Worm (Caenorhabditis elegans): ENCODE measurements around the gene F23B2.7.

The F23B2.7 gene

ce11 chrIV:9154263-9154662 is 4.0 kb downstream of the F23B2.7 start, which contains the start of gene F23B2.10:
F23B2.10 (minus strand) TSS chrIV:9154363.
- TF ChIP-seq Y75B8A.6 (GFP tag; IDR thresholded peaks at IDR 0.05) (no peak), mep-1 (tag; optimal IDR thresholded peaks at IDR 0.05) (no peak), mdl-1 (tag; optimal IDR thresholded peaks at IDR 0.05) (no peak), lim-7 (GFP tag; IDR thresholded peaks at IDR 0.05) (no peak), ceh-44 (GFP tag; IDR thresholded peaks at IDR 0.05) (no peak), nhr-76 (tag; optimal IDR thresholded peaks at IDR 0.05) (no peak), dve-1 (tag; optimal IDR thresholded peaks at IDR 0.05; ENCODE audit: insufficient read depth) (no peak), nhr-42 (GFP tag; IDR thresholded peaks at IDR 0.05) (no peak), lir-3 (tag; optimal IDR thresholded peaks at IDR 0.05) (no peak), jun-1 (tag; optimal IDR thresholded peaks at IDR 0.05) (no peak), dmd-8 (GFP tag; IDR thresholded peaks at IDR 0.05) (no peak)

- TF ChIP-seq nhr-77 (tag; optimal IDR thresholded peaks at IDR 0.05) (peak; percentile 30), hlh-11 (tag; optimal IDR thresholded peaks at IDR 0.05) (peak; percentile 47), dmd-6 (GFP tag; IDR thresholded peaks at IDR 0.05) (peak; percentile 81), T26A8.4 (GFP tag; IDR thresholded peaks at IDR 0.05) (no peak), daf-16 (GFP tag; optimal IDR thresholded peaks at IDR 0.05) (no peak), daf-16 (tag; optimal IDR thresholded peaks at IDR 0.05) (peak; percentile 65), nhr-48 (tag; optimal IDR thresholded peaks at IDR 0.05) (no peak), nhr-28 (tag; optimal IDR thresholded peaks at IDR 0.05) (peak; percentile 74), lin-1 (GFP tag; IDR thresholded peaks at IDR 0.05) (no peak), ces-1 (GFP tag; optimal IDR thresholded peaks at IDR 0.05) (no peak), duxl-1 (tag; optimal IDR thresholded peaks at IDR 0.05; ENCODE audit: poor library complexity) (no peak), php-3 (GFP tag; IDR thresholded peaks at IDR 0.05) (peak; percentile 48; the same call in 1 of the 2 replicates), pqm-1 (tag; optimal IDR thresholded peaks at IDR 0.05) (peak; percentile 90), aha-1 (tag) (peak; percentile 92)
Observed at ce11 chrIV:9158969-9159800, 8.9 kb downstream of the F23B2.7 start, which contains the start of gene pcp-3. pcp-3 (minus strand) TSS chrIV:9159019.

- TF ChIP-seq pqm-1 (tag; optimal IDR thresholded peaks at IDR 0.05) (peak; percentile 96), nhr-28 (tag; optimal IDR thresholded peaks at IDR 0.05) (peak; percentile 79), hlh-11 (tag; optimal IDR thresholded peaks at IDR 0.05) (peak; percentile 79), tra-1 (GFP tag; IDR thresholded peaks at IDR 0.05) (peak; percentile 54; the same call in 1 of the 2 replicates), spr-1 (tag; optimal IDR thresholded peaks at IDR 0.05) (no peak), dmd-6 (GFP tag; IDR thresholded peaks at IDR 0.05) (peak; percentile 96), ama-1 (optimal IDR thresholded peaks at IDR 0.05) (no peak), daf-16 (GFP tag; optimal IDR thresholded peaks at IDR 0.05) (no peak), daf-16 (tag; optimal IDR thresholded peaks at IDR 0.05) (peak; percentile 93), php-3 (GFP tag; IDR thresholded peaks at IDR 0.05) (peak; percentile 84), nhr-77 (tag; optimal IDR thresholded peaks at IDR 0.05) (peak; percentile 57), nhr-41 (GFP tag; IDR thresholded peaks at IDR 0.05) (no peak)
Observed at ce11 chrIV:9159863-9160262, 9.6 kb downstream of the F23B2.7 start.

- TF ChIP-seq tra-1 (GFP tag; IDR thresholded peaks at IDR 0.05) (no peak), unc-62 (GFP tag; optimal IDR thresholded peaks at IDR 0.05 in 1 of 2) (no peak), unc-62 (tag; optimal IDR thresholded peaks at IDR 0.05) (no peak), ama-1 (optimal IDR thresholded peaks at IDR 0.05) (no peak), lir-3 (tag; optimal IDR thresholded peaks at IDR 0.05) (no peak), F37D6.2 (tag; optimal IDR thresholded peaks at IDR 0.05) (no peak), nhr-10 (tag; optimal IDR thresholded peaks at IDR 0.05) (no peak), daf-19 (GFP tag; conservative IDR thresholded peaks at IDR 0.05) (no peak), egl-27 (tag; optimal IDR thresholded peaks at IDR 0.05) (no peak), ceh-28 (tag; optimal IDR thresholded peaks at IDR 0.05) (no peak), aha-1 (tag) (no peak), nhr-6 (tag; optimal IDR thresholded peaks at IDR 0.05) (no peak)
Observed at ce11 chrIV:9165027-9165426, 14.8 kb downstream of the F23B2.7 start, which contains the start of gene pcp-2. pcp-2 (minus strand) TSS chrIV:9165127.
